Fruit fly (Drosophila melanogaster): Measurements from ENCODE around the gene Mnat9.

dm6 chr3R:31566738-31567137 lies 49.2 kb downstream of the Mnat9 start:
- no peak for TF ChIP-seq psq (GFP tag; optimal IDR thresholded peaks at IDR 0.05)
- TF ChIP-seq brk (GFP tag; optimal IDR thresholded peaks at IDR 0.05), result no peak
- no peak for TF ChIP-seq sage (GFP tag; optimal IDR thresholded peaks at IDR 0.05)
- no peak for TF ChIP-seq Abd-B (GFP tag; optimal IDR thresholded peaks at IDR 0.05)
- TF ChIP-seq br (GFP tag; optimal IDR thresholded peaks at IDR 0.05), result no peak
- no peak for TF ChIP-seq fru (GFP tag; optimal IDR thresholded peaks at IDR 0.05)
- no peak for TF ChIP-seq woc (GFP tag; optimal IDR thresholded peaks at IDR 0.05)
- TF ChIP-seq CG9705 (GFP tag; optimal IDR thresholded peaks at IDR 0.05), result no peak
- TF ChIP-seq Sp1 (GFP tag; optimal IDR thresholded peaks at IDR 0.05), result no peak
- no peak for TF ChIP-seq GATAd (GFP tag; optimal IDR thresholded peaks at IDR 0.05)
